Worm (Caenorhabditis elegans): Measurements from ENCODE around the gene F55G11.10.

DNA sequence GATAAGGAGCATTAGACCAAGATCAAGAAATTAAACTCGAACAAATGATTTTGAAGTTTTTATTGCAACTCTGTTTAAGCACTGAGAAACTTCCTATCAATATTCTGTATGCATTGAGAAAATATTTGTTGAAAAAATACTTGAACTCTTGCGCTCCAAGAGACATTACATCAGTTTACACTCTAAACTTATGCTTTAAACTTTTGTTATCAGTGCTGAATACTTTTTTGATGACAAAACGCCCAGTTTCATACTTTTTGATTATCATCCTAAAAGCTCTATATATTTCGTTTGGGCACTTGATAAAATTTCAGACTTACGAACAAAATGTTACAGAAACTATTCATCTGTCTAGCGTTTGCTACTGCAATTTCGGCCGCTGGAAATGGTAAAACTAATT is 27.4 kb downstream of the F55G11.10 start, which contains the start of gene dod-17:
- TF ChIP-seq skn-1 (tag; optimal IDR thresholded peaks at IDR 0.05) = no peak
- no peak for TF ChIP-seq unc-62 (GFP tag; optimal IDR thresholded peaks at IDR 0.05)
- TF ChIP-seq ceh-16 (tag; optimal IDR thresholded peaks at IDR 0.05) = no peak
- no peak for TF ChIP-seq ZK546.5 (tag; optimal IDR thresholded peaks at IDR 0.05)
- no peak for TF ChIP-seq mdl-1 (tag; optimal IDR thresholded peaks at IDR 0.05)
- no peak for TF ChIP-seq ceh-82 (tag; optimal IDR thresholded peaks at IDR 0.05)
- no peak for TF ChIP-seq elt-1 (tag; optimal IDR thresholded peaks at IDR 0.05)
- no peak for TF ChIP-seq nhr-237 (tag; optimal IDR thresholded peaks at IDR 0.05)
- no peak for TF ChIP-seq ama-1 (optimal IDR thresholded peaks at IDR 0.05)
- TF ChIP-seq hmg-11 (tag; optimal IDR thresholded peaks at IDR 0.05) = no peak
- TF ChIP-seq nhr-76 (tag; optimal IDR thresholded peaks at IDR 0.05) = no peak
- TF ChIP-seq pha-4 (tag; optimal IDR thresholded peaks at IDR 0.05) = no peak
- TF ChIP-seq R02D3.7 (tag; optimal IDR thresholded peaks at IDR 0.05) = no peak
- TF ChIP-seq snpc-4 (tag; optimal IDR thresholded peaks at IDR 0.05) = no peak

Measured in whole organism, L3 larva.